Fruit fly (Drosophila melanogaster) whole organism, embryonic: Measurements from ENCODE around the gene TwdlC.

Experiments used
- Abd-B ChIP-seq: fragments of 200-800 bp; sonication (Bioruptor generic); optimal IDR thresholded peaks from 2 replicates; lab custom pipeline; 2018; ENCODE audit warnings: missing biosample characterization, mild to moderate bottlenecking, missing genetic modification characterization, moderate library complexity
- CG12219 ChIP-seq: fragments of 200-800 bp; sonication (Bioruptor generic); optimal IDR thresholded peaks from 3 replicates; lab custom pipeline; 2018; ENCODE audit warnings: missing biosample characterization, mild to moderate bottlenecking, missing genetic modification characterization
- CG12391 ChIP-seq: fragments of 200-800 bp; sonication (Bioruptor generic); optimal IDR thresholded peaks from 3 replicates; lab custom pipeline; 2018; ENCODE audit warnings: missing biosample characterization, mild to moderate bottlenecking, missing genetic modification characterization, moderate library complexity
- CG8765 ChIP-seq: fragments of 200-800 bp; sonication (Bioruptor generic); IDR thresholded peaks from 2 replicates; pipeline ENCODE4 v1.3.6; 2022; ENCODE audit warnings: missing biosample characterization, missing genetic modification characterization
- dimm ChIP-seq: fragments of 200-800 bp; sonication (Bioruptor generic); IDR thresholded peaks from 2 replicates; pipeline ENCODE4 v1.3.6; 2022; ENCODE audit warnings: missing biosample characterization, missing genetic modification characterization
- pfk ChIP-seq: fragments of 200-800 bp; sonication (Bioruptor generic); optimal IDR thresholded peaks from 2 replicates; lab custom pipeline; 2018; ENCODE audit warnings: missing biosample characterization, mild to moderate bottlenecking, missing genetic modification characterization, moderate library complexity

- TF ChIP-seq CG12219 (GFP tag; lab: Kevin White, UChicago) (no peak), Abd-B (GFP tag; lab: Kevin White, UChicago) (no peak), dimm (no peak), CG12391 (no peak), pfk (GFP tag; lab: Kevin White, UChicago) (no peak), CG8765 (GFP tag; lab: Robert Waterston, UW) (no peak)
Measured at dm6 chr3R:26958314-26958979, 36.2 kb upstream of the TwdlC start, which contains the start of gene CG6330.
